Worm (Caenorhabditis elegans) whole organism, young adult: Measurements from ENCODE around the gene yap-1.

Experiments
- Y67H2A.10 ChIP-seq: fragments of 200-800 bp; sonication (Bioruptor generic); conservative IDR thresholded peaks from 2 replicates; pipeline ENCODE4 v1.3.6; 2022; ENCODE audit warnings: missing genetic modification reagents, missing genetic modification characterization, missing compliant biosample characterization
- ceh-27 ChIP-seq: fragments of 200-800 bp; sonication (Bioruptor generic); optimal IDR thresholded peaks from 2 replicates; lab custom pipeline; 2018; ENCODE audit warnings: mild to moderate bottlenecking, missing genetic modification characterization, moderate library complexity, missing compliant biosample characterization
- ceh-40 ChIP-seq: fragments of 200-800 bp; sonication (Bioruptor generic); IDR thresholded peaks from 2 replicates; pipeline ENCODE4 v1.3.6; 2022; ENCODE audit warnings: missing genetic modification characterization, missing compliant biosample characterization
- egl-18 ChIP-seq: fragments of 200-800 bp; sonication (Bioruptor generic); IDR thresholded peaks from 2 replicates; pipeline ENCODE4 v1.3.6; 2022; ENCODE audit warnings: missing genetic modification reagents, missing genetic modification characterization, missing compliant biosample characterization
- let-607 ChIP-seq, 2 experiments: fragments of 200-800 bp in 1 of 2; sonication (Bioruptor generic) in 1 of 2; sonication (generic microtip) in 1 of 2; optimal IDR thresholded peaks; 2 replicates each; lab custom pipeline; 2016 to 2018; ENCODE audit warnings: mild to moderate bottlenecking in 2 of 2, missing compliant biosample characterization in 2 of 2, missing genetic modification characterization in 2 of 2, moderate library complexity in 2 of 2, missing genotype in 1 of 2
- mes-4 ChIP-seq: sonication (generic microtip); optimal IDR thresholded peaks from 2 replicates; lab custom pipeline; 2016; ENCODE audit warnings: missing genotype, missing genetic modification characterization, missing compliant biosample characterization
- mxl-1 ChIP-seq: sonication (generic microtip); optimal IDR thresholded peaks from 2 replicates; lab custom pipeline; 2016; ENCODE audit warnings: missing genetic modification characterization, missing compliant biosample characterization
- nfyb-1 ChIP-seq: fragments of 200-800 bp; sonication (Bioruptor generic); IDR thresholded peaks from 2 replicates; pipeline ENCODE4 v1.3.6; 2022; ENCODE audit warnings: missing genetic modification reagents, missing genetic modification characterization, missing compliant biosample characterization
- repo-1 ChIP-seq: sonication (generic microtip); optimal IDR thresholded peaks from 2 replicates; lab custom pipeline; 2017; ENCODE audit warnings: mild to moderate bottlenecking, missing genetic modification characterization, missing compliant biosample characterization
- snpc-4 ChIP-seq, 5 experiments: fragments of 150-350 bp in 1 of 5; sonication (generic microtip) in 4 of 5; optimal IDR thresholded peaks; 2 replicates each; lab custom pipeline; 2014 to 2018; ENCODE audit warnings: missing genetic modification characterization in 5 of 5, missing biosample characterization in 3 of 5, antibody characterized with exemption in 2 of 5, mild to moderate bottlenecking in 2 of 5, missing compliant biosample characterization in 2 of 5, missing genotype in 2 of 5, moderate library complexity in 2 of 5, missing genetic modification reagents in 1 of 5
- sptf-2 ChIP-seq: fragments of 200-800 bp; sonication (Bioruptor generic); optimal IDR thresholded peaks from 2 replicates; lab custom pipeline; 2018; ENCODE audit warnings: mild to moderate bottlenecking, missing genetic modification characterization, missing compliant biosample characterization
- unc-130 ChIP-seq: sonication (generic microtip); optimal IDR thresholded peaks from 2 replicates; lab custom pipeline; 2016; ENCODE audit warnings: missing genetic modification reagents, missing genetic modification characterization, missing compliant biosample characterization
- unc-62 ChIP-seq: fragments of 150-350 bp; optimal IDR thresholded peaks from 2 replicates; lab custom pipeline; 2014; ENCODE audit warnings: missing biosample characterization, missing genetic modification reagents, missing genetic modification characterization
- ztf-6 ChIP-seq: fragments of 200-800 bp; sonication (Bioruptor generic); IDR thresholded peaks from 2 replicates; pipeline ENCODE4 v1.3.6; 2022; ENCODE audit warnings: missing genetic modification reagents, missing genetic modification characterization, missing compliant biosample characterization

- TF ChIP-seq unc-130 (GFP tag; lab: Kevin White, UChicago) (no peak), unc-62 (GFP tag; lab: Kevin White, UChicago) (no peak), nfyb-1 (no peak), ztf-6 (GFP tag; lab: Robert Waterston, UW) (no peak), ceh-40 (GFP tag; lab: Robert Waterston, UW) (no peak), snpc-4 (GFP tag; optimal IDR thresholded peaks at IDR 0.05; lab: Kevin White, UChicago) (no peak), snpc-4 (tag; optimal IDR thresholded peaks at IDR 0.05; lab: Kevin White, UChicago) (no peak), sptf-2 (no peak), let-607 (tag; optimal IDR thresholded peaks at IDR 0.05; lab: Kevin White, UChicago) (no peak), mxl-1 (tag; lab: Kevin White, UChicago) (no peak), Y67H2A.10 (GFP tag; lab: Robert Waterston, UW) (no peak), mes-4 (tag; lab: Kevin White, UChicago) (no peak), egl-18 (GFP tag; lab: Robert Waterston, UW) (no peak), ceh-27 (GFP tag; lab: Kevin White, UChicago) (no peak), repo-1 (no peak)
Observed at ce11 chrX:10721954-10722353, 30.2 kb downstream of the yap-1 start, which contains the start of gene mbr-1.
